Fruit fly (Drosophila melanogaster) whole organism, embryonic: Measurements from ENCODE around the gene CG12592.
A peak's percentile ranks its signal among the peaks of the same experiment; 100 is the strongest.

Experiments used
- Aef1 ChIP-seq: fragments of 200-800 bp; sonication (Bioruptor generic); IDR thresholded peaks from 3 replicates; pipeline ENCODE4 v1.3.6; 2022; ENCODE audit warnings: missing biosample characterization, missing genetic modification characterization
- CG10267 ChIP-seq: fragments of 200-800 bp; sonication (Bioruptor generic); optimal IDR thresholded peaks from 2 replicates; lab custom pipeline; 2018; ENCODE audit warnings: missing biosample characterization, mild to moderate bottlenecking, missing genetic modification characterization, moderate library complexity
- CG10543 ChIP-seq: fragments of 200-800 bp; sonication (Bioruptor generic); optimal IDR thresholded peaks from 3 replicates; lab custom pipeline; 2017; ENCODE audit warnings: missing biosample characterization, mild to moderate bottlenecking, missing genetic modification characterization, moderate library complexity
- CG10979 ChIP-seq: fragments of 200-800 bp; sonication (Bioruptor generic); optimal IDR thresholded peaks from 2 replicates; lab custom pipeline; 2018; ENCODE audit warnings: missing biosample characterization, mild to moderate bottlenecking, missing genetic modification characterization, moderate library complexity
- CG12769 ChIP-seq: fragments of 200-800 bp; sonication (Bioruptor generic); optimal IDR thresholded peaks from 2 replicates; lab custom pipeline; 2019; ENCODE audit warnings: missing biosample characterization, mild to moderate bottlenecking, missing genetic modification characterization, moderate library complexity
- CG14667 ChIP-seq: fragments of 200-800 bp; sonication (Bioruptor generic); IDR thresholded peaks from 2 replicates; pipeline ENCODE4 v1.3.6; 2022; ENCODE audit warnings: missing biosample characterization, missing genetic modification characterization
- CG15479 ChIP-seq: fragments of 200-800 bp; sonication (Bioruptor generic); optimal IDR thresholded peaks from 3 replicates; lab custom pipeline; 2019; ENCODE audit warnings: missing biosample characterization, mild to moderate bottlenecking, missing genetic modification characterization, moderate library complexity
- CG17829 ChIP-seq: fragments of 200-800 bp; optimal IDR thresholded peaks from 2 replicates; lab custom pipeline; 2019; ENCODE audit warnings: missing biosample characterization, mild to moderate bottlenecking, missing genetic modification characterization, moderate library complexity
- CG18262 ChIP-seq: fragments of 200-800 bp; optimal IDR thresholded peaks from 3 replicates; lab custom pipeline; 2019; ENCODE audit warnings: missing biosample characterization, mild to moderate bottlenecking, missing genetic modification characterization, moderate library complexity
- CG18619 ChIP-seq: fragments of 200-800 bp; sonication (Bioruptor generic); optimal IDR thresholded peaks from 3 replicates; lab custom pipeline; 2017; ENCODE audit warnings: missing biosample characterization, mild to moderate bottlenecking, missing genetic modification characterization
- CG2199 ChIP-seq: fragments of 200-800 bp; sonication (Bioruptor generic); IDR thresholded peaks from 3 replicates; pipeline ENCODE4 v1.3.6; 2022; ENCODE audit warnings: missing biosample characterization, missing genetic modification characterization
- CG30403 ChIP-seq: fragments of 200-800 bp; sonication (Bioruptor generic); optimal IDR thresholded peaks from 3 replicates; lab custom pipeline; 2016; ENCODE audit warnings: missing biosample characterization, missing genetic modification characterization
- CG31365 ChIP-seq: fragments of 200-800 bp; sonication (Bioruptor generic); optimal IDR thresholded peaks from 2 replicates; lab custom pipeline; 2018; ENCODE audit warnings: missing biosample characterization, mild to moderate bottlenecking, missing genetic modification characterization
- CG3407 ChIP-seq: fragments of 200-800 bp; sonication (Bioruptor generic); optimal IDR thresholded peaks from 2 replicates; lab custom pipeline; 2018; ENCODE audit warnings: missing biosample characterization, mild to moderate bottlenecking, missing genetic modification characterization
- CG4360 ChIP-seq: fragments of 200-800 bp; sonication (Bioruptor generic); IDR thresholded peaks from 2 replicates; pipeline ENCODE4 v1.3.6; 2022; ENCODE audit warnings: missing biosample characterization, missing genetic modification characterization
- CG4424 ChIP-seq: fragments of 200-800 bp; sonication (Bioruptor generic); optimal IDR thresholded peaks from 3 replicates; lab custom pipeline; 2016; ENCODE audit warnings: missing biosample characterization, missing genetic modification characterization
- CG6765 ChIP-seq: fragments of 200-800 bp; sonication (Bioruptor generic); optimal IDR thresholded peaks from 3 replicates; lab custom pipeline; 2017; ENCODE audit warnings: missing biosample characterization, mild to moderate bottlenecking, missing genetic modification characterization
- CG7786 ChIP-seq: fragments of 200-800 bp; sonication (Bioruptor generic); optimal IDR thresholded peaks from 2 replicates; lab custom pipeline; 2016; ENCODE audit warnings: missing biosample characterization, missing genetic modification characterization
- CG8290 ChIP-seq, 3 experiments: fragments of 200-800 bp; sonication (Bioruptor generic); optimal IDR thresholded peaks; 2 replicates each; lab custom pipeline; 2016 to 2019; ENCODE audit warnings: missing biosample characterization in 3 of 3, missing genetic modification characterization in 3 of 3, mild to moderate bottlenecking in 2 of 3, moderate library complexity in 1 of 3
- CG9215 ChIP-seq: fragments of 200-800 bp; sonication (Bioruptor generic); IDR thresholded peaks from 2 replicates; pipeline ENCODE4 v1.3.6; 2022; ENCODE audit warnings: missing biosample characterization, missing genetic modification characterization
- CG9817 ChIP-seq: fragments of 200-800 bp; sonication (Bioruptor generic); optimal IDR thresholded peaks from 2 replicates; lab custom pipeline; 2018; ENCODE audit warnings: missing biosample characterization, mild to moderate bottlenecking, missing genetic modification characterization, moderate library complexity
- D19A ChIP-seq: fragments of 200-800 bp; optimal IDR thresholded peaks from 3 replicates; lab custom pipeline; 2019; ENCODE audit warnings: missing biosample characterization, mild to moderate bottlenecking, missing genetic modification characterization, moderate library complexity
- Deaf1 ChIP-seq: fragments of 200-800 bp; optimal IDR thresholded peaks from 3 replicates; lab custom pipeline; 2019; ENCODE audit warnings: missing biosample characterization, mild to moderate bottlenecking, missing genetic modification characterization, moderate library complexity
- Dp ChIP-seq: fragments of 200-800 bp; sonication (Bioruptor generic); optimal IDR thresholded peaks from 2 replicates; lab custom pipeline; 2018; ENCODE audit warnings: missing biosample characterization, mild to moderate bottlenecking, missing genetic modification characterization, moderate library complexity
- H15 ChIP-seq: fragments of 200-800 bp; sonication (Bioruptor generic); IDR thresholded peaks from 3 replicates; pipeline ENCODE4 v1.3.6; 2022; ENCODE audit warnings: missing biosample characterization, missing genetic modification characterization
- H2.0 ChIP-seq: fragments of 200-800 bp; sonication (Bioruptor generic); IDR thresholded peaks from 2 replicates; pipeline ENCODE4 v1.3.6; 2022; ENCODE audit warnings: missing biosample characterization, missing genetic modification characterization
- Lpt ChIP-seq: fragments of >200 bp; optimal IDR thresholded peaks from 2 replicates; lab custom pipeline; 2018; ENCODE audit warnings: missing biosample characterization, missing genetic modification characterization
- Meics ChIP-seq: fragments of 200-800 bp; sonication (Bioruptor generic); optimal IDR thresholded peaks from 2 replicates; lab custom pipeline; 2017; ENCODE audit warnings: missing biosample characterization, mild to moderate bottlenecking, missing genetic modification characterization
- Neu2 ChIP-seq: fragments of 200-800 bp; sonication (Bioruptor generic); optimal IDR thresholded peaks from 3 replicates; lab custom pipeline; 2016; ENCODE audit warnings: missing biosample characterization, missing genetic modification characterization, borderline replicate concordance
- Sry-δ ChIP-seq: fragments of 200-800 bp; sonication (Bioruptor generic); optimal IDR thresholded peaks from 2 replicates; lab custom pipeline; 2016; ENCODE audit warnings: missing biosample characterization, missing genetic modification characterization
- amos ChIP-seq: fragments of 200-800 bp; sonication (Bioruptor generic); IDR thresholded peaks from 2 replicates; pipeline ENCODE4 v1.3.6; 2022; ENCODE audit warnings: missing biosample characterization, missing genetic modification characterization; ENCODE audit not compliant: partially characterized antibody
- ap ChIP-seq: fragments of 200-800 bp; sonication (Bioruptor generic); IDR thresholded peaks from 2 replicates; pipeline ENCODE4 v1.3.6; 2022; ENCODE audit warnings: missing biosample characterization, missing genetic modification characterization
- ash1 ChIP-seq: fragments of 200-800 bp; sonication (Bioruptor generic); optimal IDR thresholded peaks from 2 replicates; lab custom pipeline; 2018; ENCODE audit warnings: missing biosample characterization, mild to moderate bottlenecking, missing genetic modification characterization
- bowl ChIP-seq: fragments of 200-800 bp; sonication (Bioruptor generic); IDR thresholded peaks from 2 replicates; pipeline ENCODE4 v1.3.6; 2022; ENCODE audit warnings: missing biosample characterization, missing genetic modification characterization
- cato ChIP-seq: fragments of 200-800 bp; sonication (Bioruptor generic); optimal IDR thresholded peaks from 2 replicates; lab custom pipeline; 2016; ENCODE audit warnings: missing biosample characterization, missing genetic modification characterization, borderline replicate concordance
- croc ChIP-seq: fragments of 200-800 bp; sonication (Bioruptor generic); conservative IDR thresholded peaks from 3 replicates; pipeline ENCODE4 v1.3.6; 2022; ENCODE audit warnings: missing biosample characterization, missing genetic modification characterization
- dan ChIP-seq: fragments of 200-800 bp; sonication (Bioruptor generic); IDR thresholded peaks from 2 replicates; pipeline ENCODE4 v1.3.6; 2022; ENCODE audit warnings: missing biosample characterization, missing genetic modification characterization
- dimm ChIP-seq: fragments of 200-800 bp; sonication (Bioruptor generic); IDR thresholded peaks from 2 replicates; pipeline ENCODE4 v1.3.6; 2022; ENCODE audit warnings: missing biosample characterization, missing genetic modification characterization
- eyg ChIP-seq: fragments of 200-800 bp; sonication (Bioruptor generic); optimal IDR thresholded peaks from 3 replicates; lab custom pipeline; 2016; ENCODE audit warnings: missing biosample characterization, missing genetic modification characterization
- gro ChIP-seq: fragments of 200-800 bp; sonication (Bioruptor generic); optimal IDR thresholded peaks from 2 replicates; lab custom pipeline; 2016; ENCODE audit warnings: missing biosample characterization, missing genetic modification characterization
- gt ChIP-seq: fragments of 200-800 bp; sonication (Bioruptor generic); IDR thresholded peaks from 2 replicates; pipeline ENCODE4 v1.3.6; 2022; ENCODE audit warnings: missing biosample characterization, missing genetic modification characterization
- h ChIP-seq: fragments of >200 bp; optimal IDR thresholded peaks from 2 replicates; lab custom pipeline; 2017
- hbn ChIP-seq: fragments of 200-800 bp; sonication (Bioruptor generic); IDR thresholded peaks from 2 replicates; pipeline ENCODE4 v1.3.6; 2022; ENCODE audit warnings: missing biosample characterization, missing genetic modification characterization; ENCODE audit not compliant: partially characterized antibody
- nerfin-2 ChIP-seq: fragments of 200-800 bp; sonication (Bioruptor generic); IDR thresholded peaks from 2 replicates; pipeline ENCODE4 v1.3.6; 2022; ENCODE audit warnings: missing biosample characterization, missing genetic modification characterization; ENCODE audit not compliant: partially characterized antibody
- oc ChIP-seq: fragments of 200-800 bp; sonication (Bioruptor generic); optimal IDR thresholded peaks from 2 replicates; lab custom pipeline; 2018; ENCODE audit warnings: missing biosample characterization, mild to moderate bottlenecking, missing genetic modification characterization, moderate library complexity
- sc ChIP-seq, 3 experiments: fragments of >200 bp in 2 of 3; fragments of 200-800 bp in 1 of 3; sonication (Bioruptor generic) in 1 of 3; optimal IDR thresholded peaks; 2 replicates in 2 of 3; 3 replicates in 1 of 3; lab custom pipeline; 2017; ENCODE audit warnings: mild to moderate bottlenecking in 1 of 3, missing biosample characterization in 1 of 3, missing genetic modification characterization in 1 of 3, missing genetic modification reagents in 1 of 3
- sens ChIP-seq: fragments of 200-800 bp; sonication (Bioruptor generic); peaks from one replicate; lab custom pipeline; 2016; ENCODE audit warnings: missing biosample characterization, missing genetic modification characterization
- slbo ChIP-seq: fragments of 200-800 bp; sonication (Bioruptor generic); IDR thresholded peaks from 2 replicates; pipeline ENCODE4 v1.3.6; 2022; ENCODE audit warnings: missing biosample characterization, missing genetic modification characterization
- slp2 ChIP-seq: fragments of 200-800 bp; sonication (Bioruptor generic); optimal IDR thresholded peaks from 2 replicates; lab custom pipeline; 2016; ENCODE audit warnings: missing biosample characterization, missing genetic modification characterization
- tio ChIP-seq: fragments of 200-800 bp; sonication (Bioruptor generic); optimal IDR thresholded peaks from 2 replicates; lab custom pipeline; 2017; ENCODE audit warnings: missing biosample characterization, missing genetic modification characterization, inconsistent platforms
- toy ChIP-seq: fragments of 200-800 bp; sonication (Bioruptor generic); IDR thresholded peaks from 2 replicates; pipeline ENCODE4 v1.3.6; 2022; ENCODE audit warnings: missing biosample characterization, missing genetic modification characterization
- zfh1 ChIP-seq: fragments of 200-800 bp; sonication (Bioruptor generic); IDR thresholded peaks from 3 replicates; pipeline ENCODE4 v1.3.6; 2022; ENCODE audit warnings: missing biosample characterization, missing genetic modification characterization

CG12592 gene

DNA sequence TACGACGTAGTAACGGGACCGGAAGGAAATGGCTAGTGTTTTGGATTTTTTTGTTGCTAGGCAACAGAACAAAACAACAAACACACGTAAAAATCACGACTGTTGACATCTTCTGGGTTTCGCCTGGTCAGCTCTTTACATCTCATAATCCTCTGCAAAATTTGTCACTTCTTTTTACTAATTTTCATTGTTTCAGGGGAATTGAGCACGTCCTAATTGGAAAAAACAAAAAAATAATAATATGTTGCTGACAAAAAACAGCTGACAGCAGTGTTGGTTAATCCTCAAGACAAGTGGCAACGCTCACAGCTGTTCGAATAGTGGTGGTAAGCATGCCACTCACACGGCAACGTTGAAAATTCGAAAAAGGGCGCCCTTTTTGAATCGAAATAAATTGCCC is 39.7 kb downstream of the CG12592 start, which contains the start of gene Rfx (continued):
- TF ChIP-seq CG15479 (no peak), zfh1 (no peak), CG30403 (peak; percentile 37), CG10543 (GFP tag; lab: Kevin White, UChicago) (peak; percentile 53), slp2 (GFP tag; lab: Kevin White, UChicago) (no peak), CG9817 (tag; lab: Kevin White, UChicago) (peak; percentile 8), tio (no peak), amos (GFP tag; lab: Robert Waterston, UW) (no peak), CG10979 (tag; lab: Kevin White, UChicago) (peak; percentile 15), hbn (GFP tag; lab: Robert Waterston, UW) (no peak), toy (no peak), sc (optimal IDR thresholded peaks at IDR 0.05; lab: Kevin White, UChicago) (no peak), sc (GFP tag; optimal IDR thresholded peaks at IDR 0.05; lab: Kevin White, UChicago) (no peak), CG4360 (GFP tag; lab: Robert Waterston, UW) (no peak), CG7786 (GFP tag; lab: Kevin White, UChicago) (peak; percentile 15), ap (GFP tag; lab: Robert Waterston, UW) (no peak), CG18619 (GFP tag; lab: Kevin White, UChicago) (peak; percentile 16), gro (GFP tag; lab: Kevin White, UChicago) (peak; percentile 44), Meics (GFP tag; lab: Kevin White, UChicago) (peak; percentile 7), D19A (tag; lab: Kevin White, UChicago) (no peak), H2.0 (no peak), Dp (GFP tag; lab: Kevin White, UChicago) (peak; percentile 97), CG2199 (GFP tag; lab: Robert Waterston, UW) (no peak), dan (GFP tag; lab: Robert Waterston, UW) (no peak), dimm (GFP tag; lab: Robert Waterston, UW) (no peak), Lpt (GFP tag; lab: Kevin White, UChicago) (no peak), nerfin-2 (no peak), Aef1 (GFP tag; lab: Robert Waterston, UW) (no peak), oc (tag; lab: Kevin White, UChicago) (no peak), croc (GFP tag; lab: Robert Waterston, UW) (no peak), CG10267 (tag; lab: Kevin White, UChicago) (peak; percentile 98), CG9215 (GFP tag; lab: Robert Waterston, UW) (no peak), CG14667 (no peak), h (no peak), CG3407 (GFP tag; lab: Kevin White, UChicago) (no peak), CG18262 (tag; lab: Kevin White, UChicago) (peak; percentile 30), CG4424 (no peak), CG31365 (tag; lab: Kevin White, UChicago) (no peak), CG6765 (GFP tag; lab: Kevin White, UChicago) (peak; percentile 37), bowl (no peak), ash1 (no peak), cato (no peak), CG8290 (GFP tag; optimal IDR thresholded peaks at IDR 0.05; lab: Kevin White, UChicago) (no peak), CG8290 (tag; optimal IDR thresholded peaks at IDR 0.05; lab: Kevin White, UChicago) (peak in 1 of 2 experiments; percentile 5), Sry-δ (peak; percentile 65), CG17829 (tag; lab: Kevin White, UChicago) (peak; percentile 44), slbo (GFP tag; lab: Robert Waterston, UW) (no peak), CG12769 (no peak), sens (GFP tag; lab: Kevin White, UChicago) (peak; percentile 75), gt (no peak), Neu2 (no peak), H15 (no peak), Deaf1 (tag; lab: Kevin White, UChicago) (no peak), eyg (GFP tag; lab: Kevin White, UChicago) (peak; percentile 17)
